Worm (Caenorhabditis elegans) whole organism, young adult: ENCODE measurements around the gene Y54G11A.7.

Experiments
- B0261.1 ChIP-seq: sonication (generic microtip); optimal IDR thresholded peaks from 2 replicates; lab custom pipeline; 2016; ENCODE audit warnings: mild to moderate bottlenecking, missing genetic modification characterization, moderate library complexity, missing compliant biosample characterization
- T07F8.4 ChIP-seq: sonication (generic microtip); optimal IDR thresholded peaks from 2 replicates; lab custom pipeline; 2016; ENCODE audit warnings: mild to moderate bottlenecking, missing genetic modification characterization, moderate library complexity, missing compliant biosample characterization
- ama-1 ChIP-seq, 3 experiments: fragments of 150-350 bp in 1 of 3; sonication (generic microtip) in 2 of 3; optimal IDR thresholded peaks; 2 replicates each; lab custom pipeline; 2014 to 2018; ENCODE audit warnings: missing biosample characterization in 2 of 3, missing genetic modification characterization in 2 of 3, missing genetic modification reagents in 2 of 3
- hsf-1 ChIP-seq: fragments of 200-800 bp; sonication (Bioruptor generic); IDR thresholded peaks from 2 replicates; pipeline ENCODE4 v1.3.6; 2022; ENCODE audit warnings: missing genetic modification reagents, missing genetic modification characterization, missing compliant biosample characterization
- lag-1 ChIP-seq: fragments of 200-800 bp; sonication (Bioruptor generic); IDR thresholded peaks from 2 replicates; pipeline ENCODE4 v1.3.6; 2022; ENCODE audit warnings: missing genetic modification reagents, missing genetic modification characterization, missing compliant biosample characterization
- madf-8 ChIP-seq: fragments of 200-800 bp; sonication (Bioruptor generic); conservative IDR thresholded peaks from 2 replicates; pipeline ENCODE4 v1.3.6; 2022; ENCODE audit warnings: missing genetic modification reagents, missing genetic modification characterization, missing compliant biosample characterization
- nfya-1 ChIP-seq: sonication (generic microtip); optimal IDR thresholded peaks from 2 replicates; lab custom pipeline; 2017; ENCODE audit warnings: antibody characterized with exemption, missing compliant biosample characterization, missing genetic modification characterization, borderline replicate concordance; ENCODE audit not compliant: insufficient read depth
- nfyb-1 ChIP-seq: fragments of 200-800 bp; sonication (Bioruptor generic); IDR thresholded peaks from 2 replicates; pipeline ENCODE4 v1.3.6; 2022; ENCODE audit warnings: missing genetic modification reagents, missing genetic modification characterization, missing compliant biosample characterization
- nhr-120 ChIP-seq: fragments of 200-800 bp; sonication (Bioruptor generic); IDR thresholded peaks from 2 replicates; pipeline ENCODE4 v1.3.6; 2022; ENCODE audit warnings: missing genetic modification characterization, missing compliant biosample characterization
- rpc-1 ChIP-seq, 2 experiments: fragments of 150-350 bp in 1 of 2; sonication (generic microtip) in 1 of 2; optimal IDR thresholded peaks; 2 replicates each; lab custom pipeline; 2014 to 2018; ENCODE audit warnings: missing biosample characterization in 1 of 2, missing genetic modification characterization in 1 of 2, missing genetic modification reagents in 1 of 2, missing genotype in 1 of 2
- tlf-1 ChIP-seq: fragments of 200-800 bp; sonication (Bioruptor generic); optimal IDR thresholded peaks from 2 replicates; lab custom pipeline; 2018; ENCODE audit warnings: mild to moderate bottlenecking, missing genetic modification characterization, missing compliant biosample characterization
- unc-62 ChIP-seq: fragments of 150-350 bp; optimal IDR thresholded peaks from 2 replicates; lab custom pipeline; 2014; ENCODE audit warnings: missing biosample characterization, missing genetic modification reagents, missing genetic modification characterization

ce11 chrII:14247748-14248502 is 49.2 kb upstream of the Y54G11A.7 start:
- TF ChIP-seq madf-8 (no peak; the same call in 1 of the 2 replicates), rpc-1 (optimal IDR thresholded peaks at IDR 0.05; lab: Kevin White, UChicago) (no peak), rpc-1 (tag; optimal IDR thresholded peaks at IDR 0.05; lab: Kevin White, UChicago) (no peak), lag-1 (GFP tag; lab: Robert Waterston, UW) (no peak), nhr-120 (GFP tag; lab: Robert Waterston, UW) (no peak), nfya-1 (tag; lab: Kevin White, UChicago) (no peak), unc-62 (peak; percentile 46), nfyb-1 (peak; percentile 54; the same call in 1 of the 2 replicates), T07F8.4 (tag; lab: Kevin White, UChicago) (no peak), hsf-1 (0 out of 2 replicates have a peak, but pooled peaks have one; percentile 5), ama-1 (optimal IDR thresholded peaks at IDR 0.05; lab: Kevin White, UChicago) (no peak), ama-1 (GFP tag; optimal IDR thresholded peaks at IDR 0.05; lab: Kevin White, UChicago) (no peak), B0261.1 (tag; lab: Kevin White, UChicago) (no peak), tlf-1 (no peak)
